Worm (Caenorhabditis elegans) whole organism, L1 larva: ENCODE results near the gene tftc-3.

ENCODE experiments used
- aly-2 ChIP-seq: fragments of 150-350 bp; optimal IDR thresholded peaks from 2 replicates; lab custom pipeline; 2014; ENCODE audit warnings: missing biosample characterization, missing genetic modification characterization
- blmp-1 ChIP-seq: fragments of 150-350 bp; optimal IDR thresholded peaks from 2 replicates; lab custom pipeline; 2014; ENCODE audit warnings: missing biosample characterization, missing genetic modification characterization
- efl-3 ChIP-seq: fragments of 200-800 bp; sonication (Bioruptor generic); optimal IDR thresholded peaks from 2 replicates; lab custom pipeline; 2018; ENCODE audit warnings: mild to moderate bottlenecking, missing genetic modification characterization, missing compliant biosample characterization
- egl-27 ChIP-seq, 2 experiments: fragments of 150-350 bp in 1 of 2; sonication (generic microtip); optimal IDR thresholded peaks; 3 replicates each; lab custom pipeline; 2017 to 2018; ENCODE audit warnings: missing biosample characterization in 2 of 2, missing genetic modification characterization in 2 of 2, missing genetic modification reagents in 2 of 2
- elt-3 ChIP-seq, 6 experiments: fragments of 150-350 bp in 1 of 6; sonication (generic microtip); optimal IDR thresholded peaks; 2 replicates each; lab custom pipeline; 2017 to 2018; ENCODE audit warnings: missing biosample characterization in 6 of 6, missing genetic modification characterization in 6 of 6, inconsistent platforms in 1 of 6
- mep-1 ChIP-seq: fragments of 150-350 bp; optimal IDR thresholded peaks from 2 replicates; lab custom pipeline; 2014; ENCODE audit warnings: missing biosample characterization, missing genetic modification characterization
- nhr-11 ChIP-seq: fragments of 150-350 bp; optimal IDR thresholded peaks from 2 replicates; lab custom pipeline; 2014; ENCODE audit warnings: missing biosample characterization, missing genetic modification characterization
- nhr-77 ChIP-seq: fragments of 150-350 bp; optimal IDR thresholded peaks from 2 replicates; lab custom pipeline; 2014; ENCODE audit warnings: missing biosample characterization, missing genetic modification characterization
- pqm-1 ChIP-seq: sonication (generic microtip); optimal IDR thresholded peaks from 3 replicates; lab custom pipeline; 2017; ENCODE audit warnings: missing biosample characterization, missing genetic modification characterization
- sox-4 ChIP-seq: sonication (generic microtip); optimal IDR thresholded peaks from 2 replicates; lab custom pipeline; 2016; ENCODE audit warnings: missing genetic modification characterization, missing compliant biosample characterization
- vab-15 ChIP-seq: sonication (generic microtip); optimal IDR thresholded peaks from 2 replicates; lab custom pipeline; 2017; ENCODE audit warnings: missing genotype, mild to moderate bottlenecking, missing genetic modification characterization, missing compliant biosample characterization
- ztf-4 ChIP-seq: fragments of 150-350 bp; optimal IDR thresholded peaks from 2 replicates; lab custom pipeline; 2014; ENCODE audit warnings: missing biosample characterization, missing genetic modification characterization

- TF ChIP-seq nhr-11 (tag; lab: Kevin White, UChicago) = no peak
- TF ChIP-seq elt-3 (tag; optimal IDR thresholded peaks at IDR 0.05; lab: Kevin White, UChicago) = no peak
- no peak for TF ChIP-seq nhr-77 (tag; lab: Kevin White, UChicago)
- TF ChIP-seq sox-4 (tag; lab: Kevin White, UChicago) = no peak
- TF ChIP-seq aly-2 = no peak
- no peak for TF ChIP-seq mep-1 (tag; lab: Kevin White, UChicago)
- no peak for TF ChIP-seq pqm-1 (tag; lab: Kevin White, UChicago)
- TF ChIP-seq efl-3 = no peak
- no peak for TF ChIP-seq vab-15 (tag; lab: Kevin White, UChicago)
- no peak for TF ChIP-seq ztf-4 (tag; lab: Kevin White, UChicago)
- no peak for TF ChIP-seq egl-27 (tag; optimal IDR thresholded peaks at IDR 0.05; lab: Kevin White, UChicago)
- no peak for TF ChIP-seq blmp-1 (tag; lab: Kevin White, UChicago)
Measured at ce11 chrV:10160954-10161353, 49.2 kb downstream of the tftc-3 start, which contains the start of gene C51E3.10.
